Worm (Caenorhabditis elegans): ENCODE results near the gene C23G10.5.

- TF ChIP-seq him-1 (tag; optimal IDR thresholded peaks at IDR 0.05) (no peak), dao-5 (tag; optimal IDR thresholded peaks at IDR 0.05) (no peak)
Observed at ce11 chrIII:6176172-6176571, 14.7 kb upstream of the C23G10.5 start.
